Fruit fly (Drosophila melanogaster): ENCODE results near the gene CG3999.

CG3999 gene

DNA sequence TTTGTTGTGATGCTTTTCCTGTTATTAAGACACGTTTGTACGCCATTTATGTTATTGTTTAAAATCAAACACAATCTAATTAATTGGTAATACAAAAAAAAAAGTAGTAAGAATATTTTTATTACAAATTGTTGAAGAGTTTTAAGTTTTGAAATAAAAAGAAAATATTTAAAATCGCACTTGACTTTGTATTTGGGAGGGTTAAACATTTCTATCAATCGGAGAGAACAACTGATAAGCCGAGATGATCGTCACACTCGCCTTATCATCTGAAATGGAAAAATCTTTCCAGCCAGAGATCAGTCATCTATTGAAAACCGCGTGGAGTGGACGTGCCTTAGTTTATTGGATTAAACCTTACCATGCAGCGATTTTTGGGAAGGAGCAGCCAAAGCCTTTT is at the start of gene CG3999:
Gene CG3999 (plus strand): TSS at position 301 of the 400 bp plus-strand sequence.
- TF ChIP-seq CTCF (optimal IDR thresholded peaks at IDR 0.05): no peak
- no peak for TF ChIP-seq CG8478 (optimal IDR thresholded peaks at IDR 0.05)

DNA sequence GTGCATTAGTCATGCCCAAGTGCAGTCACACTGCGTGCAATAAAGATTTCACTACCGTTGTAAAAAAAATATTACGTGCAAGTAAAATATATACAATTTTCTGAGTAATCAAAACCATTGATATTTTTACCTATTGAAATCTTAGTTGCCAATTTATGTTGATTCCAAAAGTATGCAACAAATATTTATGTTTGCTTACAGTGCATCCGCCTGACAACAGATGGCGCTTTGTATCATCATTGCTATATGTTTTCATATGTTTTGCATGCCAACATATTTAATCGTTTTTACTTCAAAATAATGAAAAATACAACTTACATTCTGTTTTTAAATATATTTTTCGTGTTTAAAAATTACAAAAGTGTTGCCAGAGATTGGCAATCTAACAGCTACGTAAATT is 47.8 kb upstream of the CG3999 start:
- no peak for TF ChIP-seq CG8478 (optimal IDR thresholded peaks at IDR 0.05)
- peak; percentile 87 to 91 for TF ChIP-seq CTCF (optimal IDR thresholded peaks at IDR 0.05)

DNA sequence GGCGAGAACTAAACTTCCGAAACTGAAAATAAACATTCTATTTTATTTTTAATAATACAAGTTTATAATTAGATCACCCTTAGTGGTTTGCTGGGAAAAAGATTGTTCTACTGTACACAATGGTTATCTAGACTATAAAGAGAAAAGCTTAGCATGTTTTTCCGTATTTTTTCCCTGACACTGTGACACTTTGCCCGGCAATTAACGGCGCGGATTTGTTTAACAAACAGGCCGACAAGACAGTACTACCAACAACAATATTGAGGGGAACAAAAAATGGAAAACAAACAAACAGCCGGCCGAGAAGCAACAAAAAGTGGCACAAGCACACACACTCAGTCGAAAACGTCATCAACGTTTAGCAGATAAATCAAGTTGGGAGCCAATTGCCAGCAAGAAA is 44.6 kb upstream of the CG3999 start:
- TF ChIP-seq CG8478 (optimal IDR thresholded peaks at IDR 0.05) (no peak), CTCF (optimal IDR thresholded peaks at IDR 0.05) (no peak)

DNA sequence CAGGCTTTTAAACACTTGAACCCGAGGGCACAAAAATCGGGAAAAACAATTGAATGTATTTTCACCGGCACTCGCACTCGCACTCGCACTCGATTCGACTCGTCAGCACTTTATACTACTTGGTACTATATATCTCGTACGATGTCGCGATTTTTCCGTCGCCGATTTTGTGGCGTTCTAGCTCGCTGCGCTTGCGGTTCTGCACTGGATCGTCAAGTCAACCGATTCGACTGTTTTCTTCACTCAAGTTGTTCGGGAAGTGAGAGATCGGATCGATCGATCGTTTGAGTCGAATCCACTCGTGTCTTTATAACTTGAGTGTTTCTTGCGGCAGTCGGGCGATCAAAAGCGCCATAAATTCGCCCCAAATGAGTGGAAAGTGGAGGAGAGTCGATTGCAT is 38.5 kb upstream of the CG3999 start, which contains the start of gene Timp:
Gene Timp (minus strand): TSS at position 209 of the 400 bp plus-strand sequence.
- TF ChIP-seq CTCF (optimal IDR thresholded peaks at IDR 0.05) (no peak), CG8478 (optimal IDR thresholded peaks at IDR 0.05) (no peak)

DNA sequence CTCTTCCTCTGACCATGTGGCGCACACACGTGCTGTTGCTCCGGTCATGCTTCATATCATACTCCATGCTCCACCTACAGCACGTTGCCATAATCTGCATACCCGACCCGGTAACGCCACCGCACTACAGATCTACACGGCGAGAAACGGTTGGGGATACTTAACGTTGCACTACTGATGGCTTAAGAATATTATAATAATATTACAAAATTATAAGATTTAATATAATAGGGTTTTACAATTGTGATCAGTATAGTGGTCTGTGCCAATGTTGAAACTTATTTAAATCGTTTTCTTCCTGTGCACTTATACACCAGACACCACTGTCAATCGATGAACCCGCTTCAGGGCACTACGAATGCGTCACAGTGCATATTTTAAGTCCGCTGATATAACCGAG is 37.9 kb upstream of the CG3999 start:
- TF ChIP-seq CTCF (optimal IDR thresholded peaks at IDR 0.05) (no peak), CG8478 (optimal IDR thresholded peaks at IDR 0.05) (no peak)

DNA sequence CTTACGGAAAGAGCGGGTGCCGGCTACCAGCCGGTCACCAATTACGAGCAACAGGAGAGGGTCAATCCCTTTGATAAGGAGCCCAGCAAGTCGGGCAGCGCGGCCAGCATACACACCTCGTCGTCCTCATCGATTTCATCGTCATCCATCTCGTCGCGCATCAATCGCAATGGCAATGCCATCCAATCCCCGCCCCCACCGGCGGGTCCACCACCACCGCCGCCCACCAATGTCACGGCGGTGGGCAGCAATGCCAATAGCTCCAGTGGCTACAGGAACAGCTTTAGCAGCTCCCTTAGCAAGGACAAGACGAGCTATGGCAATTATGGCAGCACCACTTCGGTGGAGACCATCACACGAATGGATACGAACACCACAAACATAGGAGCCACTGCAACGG is 33.3 kb upstream of the CG3999 start:
- TF ChIP-seq CTCF (optimal IDR thresholded peaks at IDR 0.05): no peak
- no peak for TF ChIP-seq CG8478 (optimal IDR thresholded peaks at IDR 0.05)

DNA sequence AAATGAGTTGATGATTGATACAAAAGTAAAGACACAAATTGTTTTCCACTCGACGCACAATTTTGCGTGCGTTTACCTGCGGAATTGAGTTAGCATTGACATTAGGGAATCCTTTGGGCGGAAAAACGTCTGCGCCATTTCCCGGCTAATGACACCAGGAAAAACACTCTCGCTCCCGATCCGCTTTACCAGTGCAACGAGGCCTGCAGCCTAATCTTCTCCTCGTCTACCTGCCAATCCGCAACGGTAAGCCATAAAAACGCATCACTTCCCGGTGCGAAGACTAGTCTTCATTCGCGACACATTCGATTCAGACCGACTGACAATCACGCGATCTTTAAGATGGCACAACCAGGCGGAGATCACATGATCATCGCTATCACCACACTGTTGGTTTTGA is 28.9 kb upstream of the CG3999 start, which contains the start of gene CG12420:
Gene CG12420 (plus strand): TSS at position 283 of the 400 bp plus-strand sequence.
- TF ChIP-seq CG8478 (optimal IDR thresholded peaks at IDR 0.05): no peak
- no peak for TF ChIP-seq CTCF (optimal IDR thresholded peaks at IDR 0.05)

DNA sequence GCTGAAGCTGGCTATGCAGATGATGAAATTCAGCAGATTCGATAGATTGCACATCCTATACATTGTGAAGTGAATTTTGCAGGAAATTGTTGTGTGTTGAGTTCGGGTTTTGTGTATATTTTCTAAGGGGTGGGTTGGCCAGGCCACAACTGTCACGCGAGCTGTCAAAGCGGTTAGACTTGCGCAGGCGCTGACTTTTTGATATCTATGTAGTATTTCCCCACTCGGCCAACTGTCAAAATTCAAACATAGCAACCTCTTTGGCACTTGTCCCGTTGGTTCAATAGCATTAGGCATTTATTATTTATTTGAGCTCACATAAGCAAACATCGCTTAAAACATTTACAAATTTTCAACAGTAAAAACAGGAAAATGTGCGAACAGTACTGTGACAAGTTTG is 26.7 kb upstream of the CG3999 start, which contains the start of the genes CG12817 and CG34107:
Gene CG12817 (minus strand): TSS at position 132 of the 400 bp plus-strand sequence.
Gene CG34107 (plus strand): TSS at position 316 of the 400 bp plus-strand sequence.
- TF ChIP-seq CTCF (optimal IDR thresholded peaks at IDR 0.05): no peak
- no peak for TF ChIP-seq CG8478 (optimal IDR thresholded peaks at IDR 0.05)

DNA sequence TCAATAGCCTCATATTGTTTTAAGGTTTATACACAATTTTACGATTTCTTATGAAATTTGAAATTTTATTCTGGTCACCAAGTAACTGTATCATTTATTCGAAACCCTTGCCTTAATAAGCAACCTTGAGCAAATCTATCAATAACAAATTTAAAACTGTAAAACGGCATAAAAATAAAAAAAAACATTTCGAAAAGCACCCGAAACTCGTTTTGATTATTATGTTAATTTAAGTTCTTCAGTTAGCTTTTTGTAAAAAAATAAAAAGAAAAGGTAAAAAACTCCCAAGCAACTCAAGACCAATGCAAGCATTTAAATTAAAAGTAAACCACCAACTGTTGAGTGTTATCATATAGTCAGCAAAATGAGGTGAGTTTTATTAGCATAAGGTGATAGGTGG is 25.9 kb upstream of the CG3999 start, which contains the start of gene CG42795:
Gene CG42795 (plus strand): TSS at position 301 of the 400 bp plus-strand sequence.
- TF ChIP-seq CG8478 (optimal IDR thresholded peaks at IDR 0.05) (no peak), CTCF (optimal IDR thresholded peaks at IDR 0.05) (no peak)

DNA sequence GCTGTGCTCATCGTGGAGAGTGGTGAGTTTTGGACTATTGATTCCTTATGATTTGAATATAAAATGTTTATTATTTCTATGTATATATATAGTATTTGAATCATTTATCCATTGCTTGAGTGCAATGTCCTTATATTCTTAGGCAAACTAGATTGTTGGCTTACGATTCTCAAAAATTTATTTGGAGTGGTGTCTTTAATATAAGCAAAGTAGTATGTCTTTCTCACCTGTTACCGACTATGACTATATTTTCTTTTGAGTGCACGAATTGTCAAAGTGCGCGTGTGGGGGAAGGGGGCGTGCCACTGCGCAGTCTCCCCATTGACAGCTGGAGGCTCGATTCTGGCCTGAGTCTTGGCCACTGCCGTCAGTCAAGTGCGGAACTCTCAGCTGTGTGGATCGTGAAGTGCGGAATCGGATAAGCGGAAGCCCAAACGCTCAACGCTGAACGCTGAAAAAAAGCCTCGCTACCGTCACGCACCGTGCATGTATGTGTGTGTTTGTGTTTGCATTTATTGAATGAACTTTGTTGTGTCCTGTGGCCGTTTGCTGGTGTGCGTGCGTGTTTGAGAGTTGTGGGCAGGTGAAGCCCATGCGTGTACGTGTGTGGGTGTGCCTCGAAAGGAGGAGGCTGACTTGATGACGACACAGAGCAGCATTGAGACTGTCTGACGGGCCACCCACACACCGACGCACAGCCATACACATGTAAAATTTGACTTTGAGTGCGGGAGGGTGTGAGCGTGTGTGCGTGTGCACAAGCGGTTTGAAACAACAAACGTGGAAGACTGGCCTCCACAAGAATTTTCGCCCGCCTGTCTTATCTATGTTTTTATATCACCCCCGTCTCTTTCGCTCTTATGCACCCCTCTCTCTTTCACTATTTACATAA is 24.9 kb upstream of the CG3999 start:
- TF ChIP-seq CG8478 (optimal IDR thresholded peaks at IDR 0.05) (no peak), CTCF (optimal IDR thresholded peaks at IDR 0.05) (no peak)

DNA sequence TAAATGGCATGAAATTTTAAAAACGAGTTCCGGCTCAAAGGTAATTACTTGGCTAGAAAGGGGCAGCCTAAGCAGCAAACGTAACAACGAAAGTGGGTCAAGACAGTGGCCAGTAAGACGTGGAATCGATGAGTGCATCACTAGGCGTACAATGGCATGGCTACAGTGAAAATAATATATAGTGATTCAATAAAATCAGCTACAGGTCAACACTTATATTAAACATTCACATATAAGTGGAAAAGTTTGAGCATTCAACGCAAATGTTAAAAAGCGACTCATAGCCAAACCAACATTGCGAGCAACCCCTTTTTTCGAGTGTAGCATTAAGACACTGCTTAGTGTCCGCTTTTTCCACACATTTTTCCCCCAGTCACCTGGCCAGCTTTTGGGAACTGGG is 23.3 kb upstream of the CG3999 start:
- TF ChIP-seq CTCF (optimal IDR thresholded peaks at IDR 0.05) (no peak), CG8478 (optimal IDR thresholded peaks at IDR 0.05) (no peak)

DNA sequence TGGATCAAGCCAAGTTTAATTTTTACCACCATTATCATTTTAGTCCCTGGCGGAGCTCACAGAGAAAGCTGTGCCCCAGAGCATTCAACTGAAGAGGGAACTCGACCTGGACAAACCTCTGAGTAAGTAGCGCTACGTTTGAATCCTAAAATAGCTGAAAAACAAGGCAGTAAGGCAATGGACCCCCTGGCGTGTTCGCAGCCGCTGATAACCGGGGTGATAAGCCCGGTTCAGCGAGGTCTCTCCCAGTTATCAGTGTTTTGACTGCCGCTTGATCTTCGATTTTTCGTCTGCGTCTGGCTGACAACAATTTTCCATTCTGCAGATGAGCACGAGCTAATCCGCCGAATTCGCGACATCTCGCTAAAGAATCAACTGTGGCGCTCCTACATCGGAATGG is 528 bp downstream of the CG3999 start:
- TF ChIP-seq CG8478 (optimal IDR thresholded peaks at IDR 0.05) (no peak), CTCF (optimal IDR thresholded peaks at IDR 0.05) (no peak)

DNA sequence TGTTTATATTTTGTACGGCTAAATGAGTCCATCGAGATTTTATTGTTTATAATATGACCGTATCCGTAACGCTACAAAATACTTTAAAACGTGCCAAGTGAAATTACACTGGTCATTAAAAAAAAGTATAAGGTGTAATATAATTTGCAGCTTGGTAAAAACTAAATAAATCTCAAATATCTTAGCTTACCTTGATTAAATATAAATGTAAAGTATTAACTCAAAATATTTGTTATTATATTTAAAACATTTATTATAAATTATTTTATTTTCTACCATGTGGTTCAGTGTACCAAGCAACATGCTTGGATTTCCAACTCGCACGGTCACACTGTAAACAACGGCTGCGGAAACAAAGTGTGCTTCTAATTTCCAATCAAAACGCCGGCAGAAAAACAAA is 10.5 kb downstream of the CG3999 start, which contains the start of the genes Sirt6 and pont:
Gene Sirt6 (minus strand): TSS at position 50 of the 400 bp plus-strand sequence.
Gene pont (plus strand): TSS at position 324 of the 400 bp plus-strand sequence.
- TF ChIP-seq CG8478 (optimal IDR thresholded peaks at IDR 0.05): no peak
- TF ChIP-seq CTCF (optimal IDR thresholded peaks at IDR 0.05): no peak

DNA sequence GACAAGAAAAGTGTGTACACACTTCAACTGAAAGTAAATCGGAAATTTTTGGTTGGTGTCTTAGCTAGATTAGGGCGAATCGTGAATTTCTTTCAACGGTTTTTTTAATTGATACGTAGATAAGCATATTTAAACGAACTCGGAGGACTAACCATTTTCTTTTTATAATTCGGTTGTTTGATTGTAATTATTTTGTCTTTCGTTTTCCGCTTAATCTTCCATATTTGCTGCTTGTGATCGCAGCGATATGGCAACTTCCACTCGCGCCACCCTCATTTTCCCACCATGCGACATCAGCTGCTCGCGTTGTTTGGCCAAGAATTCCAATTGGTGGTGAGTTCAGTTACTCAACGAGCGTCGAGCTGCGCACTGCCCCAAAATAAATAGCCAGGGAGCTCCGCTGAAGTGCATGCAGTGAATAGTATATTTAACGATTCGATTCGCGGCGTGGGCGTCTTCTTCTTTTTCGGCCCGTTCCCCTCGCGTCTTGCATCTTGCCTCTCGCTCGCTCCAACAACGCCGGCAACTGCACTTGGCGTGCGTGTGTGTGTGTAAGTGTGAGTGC is 12.7 kb downstream of the CG3999 start, which contains the start of gene Nuak:
Gene Nuak (plus strand): TSS at position 335 of the 565 bp plus-strand sequence.
- no peak for TF ChIP-seq CTCF (optimal IDR thresholded peaks at IDR 0.05)
- TF ChIP-seq CG8478 (optimal IDR thresholded peaks at IDR 0.05): no peak

DNA sequence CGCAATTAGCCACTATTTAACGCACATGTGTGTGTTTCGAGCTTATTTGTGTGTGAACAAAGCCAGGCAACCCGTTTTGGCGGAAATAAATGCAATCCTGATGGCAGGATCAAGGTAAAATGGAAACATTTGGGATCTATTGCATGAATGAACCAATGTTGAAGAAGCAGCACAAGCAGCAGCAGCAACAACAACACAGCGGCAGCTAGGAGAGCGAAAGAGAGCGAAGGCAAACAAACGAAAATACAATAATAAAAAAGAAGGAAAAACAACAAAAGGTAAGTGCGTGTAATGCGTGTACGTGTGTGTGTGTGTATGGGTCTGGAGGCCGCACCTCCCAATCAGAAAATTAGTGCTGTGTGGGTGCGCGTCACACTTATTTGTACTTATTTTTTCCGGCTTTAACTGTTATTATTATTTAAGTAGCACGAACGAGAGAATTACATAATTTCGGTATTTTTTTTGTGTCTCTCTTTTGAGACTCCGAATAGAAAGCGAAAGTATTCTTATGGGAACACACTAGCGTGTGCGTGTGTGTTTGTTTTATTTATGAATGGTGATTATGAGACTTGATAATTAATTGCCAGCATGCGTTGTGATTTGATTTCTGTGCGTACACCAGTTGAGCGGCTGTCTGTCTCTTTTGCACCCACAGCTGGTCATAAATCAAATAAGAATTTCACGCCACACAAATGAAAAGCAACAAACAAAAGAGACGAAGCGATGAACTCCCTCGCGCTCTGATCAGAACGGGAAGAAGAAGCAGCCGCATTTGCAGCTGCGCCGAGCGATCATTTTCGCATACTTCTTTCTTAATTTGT is 13.5 kb downstream of the CG3999 start:
- no peak for TF ChIP-seq CTCF (optimal IDR thresholded peaks at IDR 0.05)
- no peak for TF ChIP-seq CG8478 (optimal IDR thresholded peaks at IDR 0.05)

All from S2 (cell line).